Fruit fly (Drosophila melanogaster): ENCODE data around the gene PGRP-LF.

- TF ChIP-seq Myc (optimal IDR thresholded peaks at IDR 0.05) (no peak), Vsx2 (GFP tag; optimal IDR thresholded peaks at IDR 0.05; ENCODE audit: partially characterized antibody) (no peak), Jra (GFP tag; optimal IDR thresholded peaks at IDR 0.05) (no peak)
These were observed 6.1 kb downstream of the PGRP-LF start for dm6 chr3L:9355555-9355954.
